Fruit fly (Drosophila melanogaster): ENCODE results near the gene CG31205.

Gene CG31205

dm6 chr3R:20731331-20731730 is at the start of gene CG31205:
TSS of gene CG31205 (plus strand) at chr3R:20731631.
- TF ChIP-seq noc (tag; optimal IDR thresholded peaks at IDR 0.05) = no peak

- TF ChIP-seq noc (tag; optimal IDR thresholded peaks at IDR 0.05) = no peak
These were observed 17.1 kb upstream of the CG31205 start, which contains the start of gene Oamb for dm6 chr3R:20714360-20714759. TSS of gene Oamb (minus strand) at chr3R:20714577.

dm6 chr3R:20719286-20719685 is 12.1 kb upstream of the CG31205 start:
- TF ChIP-seq noc (tag; optimal IDR thresholded peaks at IDR 0.05) = no peak

- TF ChIP-seq noc (tag; optimal IDR thresholded peaks at IDR 0.05) = no peak
These were observed 7.9 kb upstream of the CG31205 start for dm6 chr3R:20723491-20723890.

- TF ChIP-seq noc (tag; optimal IDR thresholded peaks at IDR 0.05) = no peak
These were observed 4.0 kb downstream of the CG31205 start, which contains the start of gene Cdk2 for dm6 chr3R:20735405-20735804. TSS of gene Cdk2 (plus strand) at chr3R:20735623.

- TF ChIP-seq noc (tag; optimal IDR thresholded peaks at IDR 0.05) = no peak
These were observed 7.6 kb downstream of the CG31205 start, which contains the start of gene CG17267 for dm6 chr3R:20739000-20739399. TSS of gene CG17267 (minus strand) at chr3R:20739100.

- no peak for TF ChIP-seq noc (tag; optimal IDR thresholded peaks at IDR 0.05)
These were observed 8.5 kb downstream of the CG31205 start, which contains the start of gene CG42322 for dm6 chr3R:20739971-20740370. TSS of gene CG42322 (plus strand) at chr3R:20740108.

- no peak for TF ChIP-seq noc (tag; optimal IDR thresholded peaks at IDR 0.05)
These were observed 12.3 kb downstream of the CG31205 start, which contains the start of gene CG31199 for dm6 chr3R:20743769-20744168. TSS of gene CG31199 (minus strand) at chr3R:20743869.

- no peak for TF ChIP-seq noc (tag; optimal IDR thresholded peaks at IDR 0.05)
These were observed 13.8 kb downstream of the CG31205 start, which contains the start of gene CG31200 for dm6 chr3R:20745238-20745637. TSS of gene CG31200 (minus strand) at chr3R:20745338.

dm6 chr3R:20748974-20749373 is 17.5 kb downstream of the CG31205 start, which contains the start of gene Prosalpha4T1:
TSS of gene Prosalpha4T1 (minus strand) at chr3R:20749074.
- no peak for TF ChIP-seq noc (tag; optimal IDR thresholded peaks at IDR 0.05)

dm6 chr3R:20749536-20749935 is 18.1 kb downstream of the CG31205 start:
- TF ChIP-seq noc (tag; optimal IDR thresholded peaks at IDR 0.05) = no peak

- no peak for TF ChIP-seq noc (tag; optimal IDR thresholded peaks at IDR 0.05)
These were observed 23.6 kb downstream of the CG31205 start for dm6 chr3R:20754991-20755390.

dm6 chr3R:20756429-20756828 is 25.0 kb downstream of the CG31205 start, which contains the start of gene Syp:
TSS of gene Syp (plus strand) at chr3R:20756729.
- TF ChIP-seq noc (tag; optimal IDR thresholded peaks at IDR 0.05) = no peak

- TF ChIP-seq noc (tag; optimal IDR thresholded peaks at IDR 0.05) = no peak
These were observed 30.9 kb downstream of the CG31205 start, which contains the start of gene CG31195 for dm6 chr3R:20762175-20762795. TSS of gene CG31195 (minus strand) at chr3R:20762369.

dm6 chr3R:20764058-20764457 is 32.6 kb downstream of the CG31205 start:
- TF ChIP-seq noc (tag; optimal IDR thresholded peaks at IDR 0.05) = no peak

- TF ChIP-seq noc (tag; optimal IDR thresholded peaks at IDR 0.05) = no peak
These were observed 34.1 kb downstream of the CG31205 start for dm6 chr3R:20765302-20766155.

- no peak for TF ChIP-seq noc (tag; optimal IDR thresholded peaks at IDR 0.05)
These were observed 34.7 kb downstream of the CG31205 start for dm6 chr3R:20766156-20766486.

Data from whole organism, larva.